Worm (Caenorhabditis elegans): ENCODE measurements around the gene Y43F8C.17.

- TF ChIP-seq ces-1 (GFP tag; optimal IDR thresholded peaks at IDR 0.05): no peak
- TF ChIP-seq lsy-2 (tag; optimal IDR thresholded peaks at IDR 0.05): no peak
- no peak for TF ChIP-seq F44E2.7 (GFP tag; IDR thresholded peaks at IDR 0.05)
- no peak for TF ChIP-seq snpc-4 (tag; optimal IDR thresholded peaks at IDR 0.05)
Observed at ce11 chrV:19752879-19753278, 36.9 kb downstream of the Y43F8C.17 start.

All from whole organism, L4 larva.